Worm (Caenorhabditis elegans) whole organism, L4 larva: ENCODE data around the gene lit-1.

Experiments used
- F37D6.2 ChIP-seq: sonication (generic microtip); optimal IDR thresholded peaks from 2 replicates; lab custom pipeline; 2016; ENCODE audit warnings: mild to moderate bottlenecking, missing genetic modification characterization, missing compliant biosample characterization
- F44E2.7 ChIP-seq: fragments of 200-800 bp; sonication (Bioruptor generic); IDR thresholded peaks from 2 replicates; pipeline ENCODE4 v2.1.2; 2022; ENCODE audit warnings: missing genetic modification characterization, missing compliant biosample characterization
- T20F7.1 ChIP-seq: fragments of 200-800 bp; sonication (Bioruptor generic); optimal IDR thresholded peaks from 2 replicates; lab custom pipeline; 2018; ENCODE audit warnings: mild to moderate bottlenecking, missing genetic modification characterization, missing compliant biosample characterization
- ZK337.2 ChIP-seq: fragments of 200-800 bp; sonication (Bioruptor generic); IDR thresholded peaks from 2 replicates; pipeline ENCODE4 v1.3.6; 2022; ENCODE audit warnings: missing genetic modification reagents, missing genetic modification characterization, missing compliant biosample characterization
- ZK546.5 ChIP-seq, 2 experiments: sonication (generic microtip); optimal IDR thresholded peaks; 2 replicates each; lab custom pipeline; 2017; ENCODE audit warnings: missing biosample characterization in 2 of 2, missing genetic modification characterization in 2 of 2
- aha-1 ChIP-seq: fragments of 150-350 bp; peaks from one replicate; lab custom pipeline; 2014; ENCODE audit warnings: missing biosample characterization, missing genetic modification characterization
- ama-1 ChIP-seq: fragments of 150-350 bp; optimal IDR thresholded peaks from 2 replicates; lab custom pipeline; 2014; ENCODE audit warnings: inconsistent platforms, mixed read lengths
- ceh-44 ChIP-seq: fragments of 200-800 bp; sonication (Bioruptor generic); IDR thresholded peaks from 2 replicates; pipeline ENCODE4 v1.3.6; 2022; ENCODE audit warnings: missing genetic modification reagents, missing genetic modification characterization, missing compliant biosample characterization
- dmd-8 ChIP-seq: fragments of 200-800 bp; sonication (Bioruptor generic); IDR thresholded peaks from 2 replicates; pipeline ENCODE4 v1.3.6; 2022; ENCODE audit warnings: missing genetic modification characterization, missing compliant biosample characterization
- duxl-1 ChIP-seq: sonication (generic microtip); optimal IDR thresholded peaks from 2 replicates; lab custom pipeline; 2016; ENCODE audit warnings: mild to moderate bottlenecking, missing genetic modification characterization, moderate library complexity, missing compliant biosample characterization; ENCODE audit not compliant: poor library complexity
- dve-1 ChIP-seq: sonication (generic microtip); optimal IDR thresholded peaks from 2 replicates; lab custom pipeline; 2017; ENCODE audit warnings: antibody characterized with exemption, mild to moderate bottlenecking, missing genetic modification characterization, missing compliant biosample characterization; ENCODE audit not compliant: insufficient read depth
- egl-43 ChIP-seq: fragments of 200-800 bp; sonication (Bioruptor generic); IDR thresholded peaks from 2 replicates; pipeline ENCODE4 v1.3.6; 2022; ENCODE audit warnings: missing genetic modification reagents, missing genetic modification characterization, missing compliant biosample characterization
- gei-8 ChIP-seq: fragments of 200-800 bp; sonication (Bioruptor generic); optimal IDR thresholded peaks from 2 replicates; lab custom pipeline; 2018; ENCODE audit warnings: mild to moderate bottlenecking, missing genetic modification characterization, missing compliant biosample characterization
- hlh-30 ChIP-seq: sonication (generic microtip); optimal IDR thresholded peaks from 2 replicates; lab custom pipeline; 2017; ENCODE audit warnings: antibody characterized with exemption, mild to moderate bottlenecking, missing genetic modification characterization, missing compliant biosample characterization; ENCODE audit not compliant: insufficient read depth
- lsy-2 ChIP-seq, 2 experiments: fragments of 150-350 bp in 1 of 2; sonication (generic microtip) in 1 of 2; optimal IDR thresholded peaks; 2 replicates each; lab custom pipeline; 2014 to 2017; ENCODE audit warnings: missing biosample characterization in 2 of 2, missing genetic modification characterization in 2 of 2
- nhr-10 ChIP-seq: fragments of 150-350 bp; optimal IDR thresholded peaks from 2 replicates; lab custom pipeline; 2014; ENCODE audit warnings: missing biosample characterization, missing genetic modification characterization
- nhr-102 ChIP-seq: sonication (generic microtip); optimal IDR thresholded peaks from 2 replicates; lab custom pipeline; 2016; ENCODE audit warnings: mild to moderate bottlenecking, missing genetic modification characterization, moderate library complexity, missing compliant biosample characterization
- nhr-25 ChIP-seq: sonication (generic microtip); optimal IDR thresholded peaks from 2 replicates; lab custom pipeline; 2017; ENCODE audit warnings: missing genetic modification characterization, mild to moderate bottlenecking, missing compliant biosample characterization, antibody characterized with exemption, moderate library complexity, borderline replicate concordance; ENCODE audit not compliant: insufficient read depth
- nhr-41 ChIP-seq: fragments of 200-800 bp; sonication (Bioruptor generic); IDR thresholded peaks from 2 replicates; pipeline ENCODE4 v1.3.6; 2022; ENCODE audit warnings: missing genetic modification reagents, missing genetic modification characterization, missing compliant biosample characterization
- nhr-42 ChIP-seq: fragments of 200-800 bp; sonication (Bioruptor generic); IDR thresholded peaks from 2 replicates; pipeline ENCODE4 v1.3.6; 2022; ENCODE audit warnings: missing genetic modification characterization, missing compliant biosample characterization
- nhr-6 ChIP-seq: fragments of 150-350 bp; optimal IDR thresholded peaks from 2 replicates; lab custom pipeline; 2014; ENCODE audit warnings: missing biosample characterization, missing genetic modification characterization
- php-3 ChIP-seq: fragments of 200-800 bp; sonication (Bioruptor generic); IDR thresholded peaks from 2 replicates; pipeline ENCODE4 v1.3.6; 2022; ENCODE audit warnings: missing genetic modification reagents, missing genetic modification characterization, missing compliant biosample characterization
- sdz-12 ChIP-seq: fragments of 200-800 bp; sonication (Bioruptor generic); optimal IDR thresholded peaks from 2 replicates; lab custom pipeline; 2018; ENCODE audit warnings: mild to moderate bottlenecking, missing genetic modification characterization, missing compliant biosample characterization
- set-16 ChIP-seq: fragments of 200-800 bp; sonication (Bioruptor generic); IDR thresholded peaks from 2 replicates; pipeline ENCODE4 v1.3.6; 2022; ENCODE audit warnings: missing genetic modification reagents, missing genetic modification characterization, missing compliant biosample characterization
- snpc-1.2 ChIP-seq: fragments of 200-800 bp; sonication (Bioruptor generic); IDR thresholded peaks from 2 replicates; pipeline ENCODE4 v1.3.6; 2022; ENCODE audit warnings: missing genetic modification reagents, missing genetic modification characterization, missing compliant biosample characterization
- tag-97 ChIP-seq: fragments of 200-800 bp; sonication (Bioruptor generic); IDR thresholded peaks from 2 replicates; pipeline ENCODE4 v1.3.6; 2022; ENCODE audit warnings: missing genetic modification characterization, missing compliant biosample characterization
- unc-62 ChIP-seq, 3 experiments: fragments of 150-350 bp in 1 of 3; sonication (generic microtip); optimal IDR thresholded peaks in 2 of 3; peaks in 1 of 3; 1 replicate in 1 of 3; 2 replicates in 2 of 3; lab custom pipeline; 2014 to 2017; ENCODE audit warnings: missing biosample characterization in 3 of 3, missing genetic modification characterization in 3 of 3, missing genetic modification reagents in 3 of 3, missing genotype in 1 of 3
- vab-7 ChIP-seq: fragments of 200-800 bp; sonication (Bioruptor generic); IDR thresholded peaks from 2 replicates; pipeline ENCODE4 v1.3.6; 2022; ENCODE audit warnings: missing genetic modification reagents, missing genetic modification characterization, missing compliant biosample characterization
- zip-2 ChIP-seq: fragments of 150-350 bp; optimal IDR thresholded peaks from 2 replicates; lab custom pipeline; 2014; ENCODE audit warnings: missing biosample characterization, missing genetic modification characterization

Gene lit-1

ce11 chrIII:13721944-13722343 is 20.2 kb downstream of the lit-1 start:
- no peak for TF ChIP-seq sdz-12 (GFP tag; lab: Kevin White, UChicago)
- 0 out of 2 replicates have a peak, but pooled peaks have one; percentile 7 for TF ChIP-seq php-3 (GFP tag; lab: Robert Waterston, UW)
- TF ChIP-seq T20F7.1 (GFP tag; lab: Kevin White, UChicago), result peak; percentile 5
- peak; percentile 91 for TF ChIP-seq aha-1 (tag; lab: Kevin White, UChicago)

ce11 chrIII:13722387-13723122 is 20.8 kb downstream of the lit-1 start:
- peak; percentile 18 for TF ChIP-seq hlh-30 (tag; lab: Kevin White, UChicago)
- TF ChIP-seq set-16 (GFP tag; lab: Robert Waterston, UW), result peak; percentile 18; the same call in 1 of the 2 replicates
- 0 out of 2 replicates have a peak, but pooled peaks have one; percentile 4 for TF ChIP-seq ZK337.2 (GFP tag; lab: Robert Waterston, UW)
- TF ChIP-seq nhr-42, result peak; percentile 42; the same call in 1 of the 2 replicates
- no peak for TF ChIP-seq ZK546.5 (tag; optimal IDR thresholded peaks at IDR 0.05; lab: Kevin White, UChicago)
- TF ChIP-seq tag-97 (GFP tag; lab: Robert Waterston, UW), result 0 out of 2 replicates have a peak, but pooled peaks have one; percentile 36
- TF ChIP-seq aha-1 (tag; lab: Kevin White, UChicago), result peak; percentile 36
- peak in 1 of 2 experiments; percentile 54 for TF ChIP-seq unc-62 (GFP tag; optimal IDR thresholded peaks at IDR 0.05 in 1 of 2; lab: Kevin White, UChicago)
- TF ChIP-seq unc-62 (tag; optimal IDR thresholded peaks at IDR 0.05; lab: Kevin White, UChicago), result no peak
- TF ChIP-seq egl-43 (GFP tag; lab: Robert Waterston, UW), result 0 out of 2 replicates have a peak, but pooled peaks have one; percentile 51
- no peak for TF ChIP-seq nhr-10 (tag; lab: Kevin White, UChicago)
- peak; percentile 37 for TF ChIP-seq sdz-12 (GFP tag; lab: Kevin White, UChicago)

ce11 chrIII:13724018-13724892 is 22.5 kb downstream of the lit-1 start:
- TF ChIP-seq F44E2.7 (GFP tag; lab: Robert Waterston, UW) (no peak), dmd-8 (GFP tag; lab: Robert Waterston, UW) (no peak), vab-7 (no peak), aha-1 (tag; lab: Kevin White, UChicago) (peak; percentile 16), nhr-102 (no peak), lsy-2 (tag; optimal IDR thresholded peaks at IDR 0.05; lab: Kevin White, UChicago) (no peak), nhr-25 (tag; lab: Kevin White, UChicago) (no peak), nhr-41 (GFP tag; lab: Robert Waterston, UW) (peak; percentile 17; the same call in 1 of the 2 replicates), snpc-1.2 (GFP tag; lab: Robert Waterston, UW) (peak; percentile 22; the same call in 1 of the 2 replicates), hlh-30 (tag; lab: Kevin White, UChicago) (peak; percentile 14), unc-62 (GFP tag; optimal IDR thresholded peaks at IDR 0.05 in 1 of 2; lab: Kevin White, UChicago) (peak in 1 of 2 experiments; percentile 38), unc-62 (tag; optimal IDR thresholded peaks at IDR 0.05; lab: Kevin White, UChicago) (no peak), gei-8 (GFP tag; lab: Kevin White, UChicago) (peak; percentile 49), duxl-1 (tag; lab: Kevin White, UChicago) (peak; percentile 50), ama-1 (lab: Kevin White, UChicago) (peak; percentile 33), dve-1 (tag; lab: Kevin White, UChicago) (no peak), nhr-6 (tag; lab: Kevin White, UChicago) (no peak), zip-2 (no peak)

ce11 chrIII:13729760-13730159 is 28.0 kb downstream of the lit-1 start:
- TF ChIP-seq F37D6.2 (tag; lab: Kevin White, UChicago), result no peak
- peak in 1 of 2 experiments; percentile 90 for TF ChIP-seq unc-62 (GFP tag; optimal IDR thresholded peaks at IDR 0.05 in 1 of 2; lab: Kevin White, UChicago)
- TF ChIP-seq unc-62 (tag; optimal IDR thresholded peaks at IDR 0.05; lab: Kevin White, UChicago), result no peak
- no peak for TF ChIP-seq ceh-44 (GFP tag; lab: Robert Waterston, UW)
